Fruit fly (Drosophila melanogaster) whole organism: ENCODE measurements around the gene CG13001.

Experiments used
- CG8478 ChIP-seq: fragments of >200 bp; optimal IDR thresholded peaks from 2 replicates; lab custom pipeline; 2018; ENCODE audit warnings: inconsistent platforms
- Dll ChIP-seq: fragments of >200 bp; optimal IDR thresholded peaks from 2 replicates; lab custom pipeline; 2017
- EcR ChIP-seq, 2 experiments: fragments of >200 bp; optimal IDR thresholded peaks; 2 replicates each; lab custom pipeline; 2017; ENCODE audit warnings: missing biosample characterization in 2 of 2, missing genetic modification characterization in 2 of 2, missing genetic modification reagents in 2 of 2
- pan ChIP-seq: fragments of >200 bp; optimal IDR thresholded peaks from 2 replicates; lab custom pipeline; 2017
- psq ChIP-seq: fragments of >200 bp; optimal IDR thresholded peaks from 2 replicates; lab custom pipeline; 2017
- usp ChIP-seq: fragments of >200 bp; optimal IDR thresholded peaks from 2 replicates; lab custom pipeline; 2017; ENCODE audit warnings: missing biosample characterization, missing genetic modification characterization, mixed read lengths

CG13001 gene

dm6 chrX:16942735-16943514, at the start of gene CG13001, which contains the start of gene RhoGAP15B:
CG13001 (minus strand) TSS chrX:16942871.
RhoGAP15B (plus strand) TSS chrX:16943290.
- TF ChIP-seq psq = no peak
- no peak for TF ChIP-seq usp
- no peak for TF ChIP-seq Dll
- no peak for TF ChIP-seq EcR (GFP tag; optimal IDR thresholded peaks at IDR 0.05; lab: Kevin White, UChicago)
- no peak for TF ChIP-seq CG8478 (lab: Kevin White, UChicago)
- TF ChIP-seq pan (lab: Kevin White, UChicago) = no peak

dm6 chrX:16986928-16987327, 44.3 kb upstream of the CG13001 start:
- no peak for TF ChIP-seq psq
- TF ChIP-seq CG8478 (lab: Kevin White, UChicago) = no peak
- no peak for TF ChIP-seq pan (lab: Kevin White, UChicago)
- TF ChIP-seq EcR (GFP tag; optimal IDR thresholded peaks at IDR 0.05; lab: Kevin White, UChicago) = no peak
- TF ChIP-seq Dll = no peak
- TF ChIP-seq usp = no peak

- TF ChIP-seq usp (no peak), Dll (no peak), CG8478 (lab: Kevin White, UChicago) (no peak), EcR (GFP tag; optimal IDR thresholded peaks at IDR 0.05; lab: Kevin White, UChicago) (no peak), psq (no peak), pan (lab: Kevin White, UChicago) (no peak)
Observed at dm6 chrX:16968148-16968823, 25.6 kb upstream of the CG13001 start, which contains the start of gene Ubr1. Ubr1 (minus strand) TSS chrX:16968679.

- no peak for TF ChIP-seq CG8478 (lab: Kevin White, UChicago)
Observed at dm6 chrX:16967415-16967814, 24.7 kb upstream of the CG13001 start.

- TF ChIP-seq pan (lab: Kevin White, UChicago) (no peak), Dll (no peak), CG8478 (lab: Kevin White, UChicago) (no peak), usp (no peak), EcR (GFP tag; optimal IDR thresholded peaks at IDR 0.05; lab: Kevin White, UChicago) (no peak), psq (no peak)
Observed at dm6 chrX:16966532-16966931, 23.9 kb upstream of the CG13001 start.

- TF ChIP-seq psq (no peak), usp (no peak), EcR (GFP tag; optimal IDR thresholded peaks at IDR 0.05; lab: Kevin White, UChicago) (no peak), CG8478 (lab: Kevin White, UChicago) (no peak), pan (lab: Kevin White, UChicago) (no peak), Dll (no peak)
Observed at dm6 chrX:16948371-16948770, 5.7 kb upstream of the CG13001 start, which contains the start of gene CG13000. CG13000 (minus strand) TSS chrX:16948471.

dm6 chrX:16946604-16947003, 3.9 kb upstream of the CG13001 start:
- TF ChIP-seq psq (no peak), CG8478 (lab: Kevin White, UChicago) (no peak), Dll (no peak), usp (no peak)

- TF ChIP-seq CG8478 (lab: Kevin White, UChicago) = no peak
- no peak for TF ChIP-seq psq
- no peak for TF ChIP-seq pan (lab: Kevin White, UChicago)
- TF ChIP-seq EcR (GFP tag; optimal IDR thresholded peaks at IDR 0.05; lab: Kevin White, UChicago) = no peak
- no peak for TF ChIP-seq Dll
- TF ChIP-seq usp = no peak
Observed at dm6 chrX:16945414-16945813, 2.7 kb upstream of the CG13001 start.

- TF ChIP-seq usp (no peak), pan (lab: Kevin White, UChicago) (no peak), CG8478 (lab: Kevin White, UChicago) (no peak), EcR (GFP tag; optimal IDR thresholded peaks at IDR 0.05; lab: Kevin White, UChicago) (no peak), Dll (no peak), psq (no peak)
Observed at dm6 chrX:16944049-16944532, 1.4 kb upstream of the CG13001 start.

dm6 chrX:16943515-16943850, 812 bp upstream of the CG13001 start:
- TF ChIP-seq pan (lab: Kevin White, UChicago) (no peak), CG8478 (lab: Kevin White, UChicago) (peak; percentile 33), usp (no peak), psq (no peak), Dll (no peak)

dm6 chrX:16940426-16941058, 2.1 kb downstream of the CG13001 start, which contains the start of gene wus:
wus (minus strand) TSS chrX:16940873.
- TF ChIP-seq Dll = no peak
- TF ChIP-seq usp = no peak
- TF ChIP-seq psq = no peak
- no peak for TF ChIP-seq CG8478 (lab: Kevin White, UChicago)
- no peak for TF ChIP-seq EcR (GFP tag; optimal IDR thresholded peaks at IDR 0.05; lab: Kevin White, UChicago)
- no peak for TF ChIP-seq pan (lab: Kevin White, UChicago)

dm6 chrX:16936689-16937088, 6.0 kb downstream of the CG13001 start:
- no peak for TF ChIP-seq CG8478 (lab: Kevin White, UChicago)
- TF ChIP-seq EcR (GFP tag; optimal IDR thresholded peaks at IDR 0.05; lab: Kevin White, UChicago) = no peak
- TF ChIP-seq pan (lab: Kevin White, UChicago) = no peak
- no peak for TF ChIP-seq usp
- no peak for TF ChIP-seq psq
- TF ChIP-seq Dll = no peak
